Fruit fly (Drosophila melanogaster) whole organism, prepupa: ENCODE results near the gene CG4743.
A peak's percentile ranks its signal among the peaks of the same experiment; 100 is the strongest.

Experiments
- CG10631 ChIP-seq: fragments of 200-800 bp; sonication (Bioruptor generic); optimal IDR thresholded peaks from 2 replicates; lab custom pipeline; 2016; ENCODE audit warnings: missing biosample characterization, missing genetic modification characterization
- CG10669 ChIP-seq: fragments of 200-800 bp; sonication (Bioruptor generic); optimal IDR thresholded peaks from 3 replicates; lab custom pipeline; 2018; ENCODE audit warnings: missing biosample characterization, mild to moderate bottlenecking, missing genetic modification characterization, moderate library complexity
- CG11762 ChIP-seq: fragments of 200-800 bp; sonication (Bioruptor generic); optimal IDR thresholded peaks from 3 replicates; lab custom pipeline; 2016; ENCODE audit warnings: missing biosample characterization, missing genetic modification characterization; ENCODE audit not compliant: insufficient read depth
- CG11902 ChIP-seq: fragments of 200-800 bp; sonication (Bioruptor generic); optimal IDR thresholded peaks from 3 replicates; lab custom pipeline; 2016; ENCODE audit warnings: missing biosample characterization, missing genetic modification characterization
- CG1621 ChIP-seq: fragments of 200-800 bp; sonication (Bioruptor generic); optimal IDR thresholded peaks from 3 replicates; lab custom pipeline; 2018; ENCODE audit warnings: missing biosample characterization, mild to moderate bottlenecking, missing genetic modification characterization
- CG3032 ChIP-seq: fragments of 200-800 bp; optimal IDR thresholded peaks from 2 replicates; lab custom pipeline; 2019; ENCODE audit warnings: missing biosample characterization, mild to moderate bottlenecking, missing genetic modification characterization, moderate library complexity
- CG32006 ChIP-seq: fragments of 200-800 bp; sonication (Bioruptor generic); optimal IDR thresholded peaks from 3 replicates; lab custom pipeline; 2017; ENCODE audit warnings: missing biosample characterization, mild to moderate bottlenecking, missing genetic modification characterization
- CG34406 ChIP-seq: fragments of 200-800 bp; sonication (Bioruptor generic); optimal IDR thresholded peaks from 3 replicates; lab custom pipeline; 2016; ENCODE audit warnings: missing biosample characterization, missing genetic modification characterization
- CG3919 ChIP-seq: fragments of 200-800 bp; sonication (Bioruptor generic); optimal IDR thresholded peaks from 3 replicates; lab custom pipeline; 2016; ENCODE audit warnings: missing biosample characterization, missing genetic modification characterization
- CG4318 ChIP-seq: fragments of 200-800 bp; sonication (Bioruptor generic); optimal IDR thresholded peaks from 3 replicates; lab custom pipeline; 2017; ENCODE audit warnings: missing biosample characterization, mild to moderate bottlenecking, missing genetic modification characterization
- CG6276 ChIP-seq: fragments of 200-800 bp; sonication (Bioruptor generic); optimal IDR thresholded peaks from 2 replicates; lab custom pipeline; 2017; ENCODE audit warnings: missing biosample characterization, mild to moderate bottlenecking, missing genetic modification characterization
- CG6792 ChIP-seq: fragments of 200-800 bp; sonication (Bioruptor generic); optimal IDR thresholded peaks from 3 replicates; lab custom pipeline; 2016; ENCODE audit warnings: missing biosample characterization, missing genetic modification characterization
- CG7368 ChIP-seq: fragments of 200-800 bp; sonication (Bioruptor generic); optimal IDR thresholded peaks from 3 replicates; lab custom pipeline; 2016; ENCODE audit warnings: missing biosample characterization, missing genetic modification characterization
- CG8119 ChIP-seq: fragments of 200-800 bp; sonication (Bioruptor generic); IDR thresholded peaks from 3 replicates; pipeline ENCODE4 v1.3.6; 2022; ENCODE audit warnings: missing biosample characterization, missing genetic modification characterization
- CG8319 ChIP-seq: fragments of 200-800 bp; sonication (Bioruptor generic); optimal IDR thresholded peaks from 3 replicates; lab custom pipeline; 2016; ENCODE audit warnings: missing biosample characterization, missing genetic modification characterization
- CG8632 ChIP-seq: fragments of 200-800 bp; sonication (Bioruptor generic); optimal IDR thresholded peaks from 3 replicates; lab custom pipeline; 2016; ENCODE audit warnings: missing biosample characterization, missing genetic modification characterization
- CG9139 ChIP-seq: fragments of 200-800 bp; sonication (Bioruptor generic); optimal IDR thresholded peaks from 3 replicates; lab custom pipeline; 2017; ENCODE audit warnings: missing biosample characterization, mild to moderate bottlenecking, missing genetic modification characterization
- Eip78C ChIP-seq: fragments of 200-800 bp; sonication (Bioruptor generic); peaks from one replicate; lab custom pipeline; 2016; ENCODE audit warnings: missing biosample characterization, missing genetic modification characterization
- Eip93F ChIP-seq: fragments of 200-800 bp; sonication (Bioruptor generic); optimal IDR thresholded peaks from 2 replicates; lab custom pipeline; 2016; ENCODE audit warnings: missing biosample characterization, mild to moderate bottlenecking, missing genetic modification characterization
- Gug ChIP-seq: fragments of 200-800 bp; sonication (Bioruptor generic); IDR thresholded peaks from 2 replicates; pipeline ENCODE4 v1.3.6; 2022; ENCODE audit warnings: missing biosample characterization, missing genetic modification characterization
- Hr4 ChIP-seq: fragments of 200-800 bp; sonication (Bioruptor generic); optimal IDR thresholded peaks from 3 replicates; lab custom pipeline; 2016; ENCODE audit warnings: missing biosample characterization, missing genetic modification characterization
- Smox ChIP-seq: fragments of 200-800 bp; sonication (Bioruptor generic); optimal IDR thresholded peaks from 3 replicates; lab custom pipeline; 2016; ENCODE audit warnings: missing biosample characterization, missing genetic modification characterization
- Sox102F ChIP-seq: fragments of 200-800 bp; sonication (Bioruptor generic); optimal IDR thresholded peaks from 2 replicates; lab custom pipeline; 2016; ENCODE audit warnings: missing biosample characterization, mild to moderate bottlenecking, missing genetic modification characterization
- achi ChIP-seq: fragments of 200-800 bp; sonication (Bioruptor generic); optimal IDR thresholded peaks from 3 replicates; lab custom pipeline; 2016; ENCODE audit warnings: missing biosample characterization, missing genetic modification characterization
- dsx ChIP-seq: fragments of 200-800 bp; optimal IDR thresholded peaks from 3 replicates; lab custom pipeline; 2019; ENCODE audit warnings: missing biosample characterization, mild to moderate bottlenecking, missing genetic modification characterization, moderate library complexity; ENCODE audit not compliant: poor library complexity, severe bottlenecking
- eg ChIP-seq: fragments of 200-800 bp; sonication (Bioruptor generic); IDR thresholded peaks from 3 replicates; pipeline ENCODE4 v1.3.6; 2022; ENCODE audit warnings: missing biosample characterization, missing genetic modification characterization
- fd85E ChIP-seq: fragments of 200-800 bp; sonication (Bioruptor generic); optimal IDR thresholded peaks from 3 replicates; lab custom pipeline; 2016; ENCODE audit warnings: missing biosample characterization, missing genetic modification characterization
- net ChIP-seq: fragments of 200-800 bp; sonication (Bioruptor generic); optimal IDR thresholded peaks from 3 replicates; lab custom pipeline; 2016; ENCODE audit warnings: missing biosample characterization, missing genetic modification characterization
- spab ChIP-seq: fragments of 200-800 bp; sonication (Bioruptor generic); optimal IDR thresholded peaks from 2 replicates; lab custom pipeline; 2017; ENCODE audit warnings: missing biosample characterization, mild to moderate bottlenecking, missing genetic modification characterization, missing genetic modification reagents
- svp ChIP-seq: fragments of 200-800 bp; sonication (Bioruptor generic); peaks from one replicate; lab custom pipeline; 2016; ENCODE audit warnings: missing biosample characterization, missing genetic modification characterization

The CG4743 gene

dm6 chr3R:25680528-25680927 is at the start of gene CG4743, which contains the start of gene Idh3g (continued):
- peak; percentile 96 for TF ChIP-seq CG8632 (GFP tag; lab: Kevin White, UChicago)
- peak; percentile 90 for TF ChIP-seq CG8319 (GFP tag; lab: Kevin White, UChicago)
- peak; percentile 92 for TF ChIP-seq CG11762 (GFP tag; lab: Kevin White, UChicago)
- TF ChIP-seq fd85E (GFP tag; lab: Kevin White, UChicago): peak; percentile 74
- TF ChIP-seq spab: peak; percentile 89
- peak; percentile 93 for TF ChIP-seq CG10669
- peak; percentile 95 for TF ChIP-seq net (GFP tag; lab: Kevin White, UChicago)
- TF ChIP-seq Hr4: peak; percentile 94

- TF ChIP-seq CG6276: no peak
- TF ChIP-seq CG11762 (GFP tag; lab: Kevin White, UChicago): no peak
- TF ChIP-seq CG1621 (tag; lab: Kevin White, UChicago): no peak
- no peak for TF ChIP-seq CG8119 (GFP tag; lab: Robert Waterston, UW)
- TF ChIP-seq Eip93F (GFP tag; lab: Kevin White, UChicago): no peak
- TF ChIP-seq CG6792 (GFP tag; lab: Kevin White, UChicago): no peak
- TF ChIP-seq CG10631 (GFP tag; lab: Kevin White, UChicago): no peak
- no peak for TF ChIP-seq CG8319 (GFP tag; lab: Kevin White, UChicago)
- TF ChIP-seq achi (GFP tag; lab: Kevin White, UChicago): no peak
- TF ChIP-seq, all 60 proteins: peak for 0
Measured at dm6 chr3R:25723795-25724194, 43.4 kb upstream of the CG4743 start.

dm6 chr3R:25721030-25721429 is 40.7 kb upstream of the CG4743 start:
- TF ChIP-seq Eip78C (GFP tag; lab: Kevin White, UChicago) (peak; percentile 53), CG11902 (GFP tag; lab: Kevin White, UChicago) (no peak), svp (peak; percentile 34)

- TF ChIP-seq dsx (no peak), CG7368 (no peak), CG10631 (GFP tag; lab: Kevin White, UChicago) (no peak), CG32006 (GFP tag; lab: Kevin White, UChicago) (no peak), eg (GFP tag; lab: Robert Waterston, UW) (no peak), Smox (GFP tag; lab: Kevin White, UChicago) (no peak), Sox102F (GFP tag; lab: Kevin White, UChicago) (no peak), CG10669 (no peak), CG8319 (GFP tag; lab: Kevin White, UChicago) (no peak), CG3919 (GFP tag; lab: Kevin White, UChicago) (no peak)
Measured at dm6 chr3R:25720024-25720574, 39.7 kb upstream of the CG4743 start.

dm6 chr3R:25694167-25694689 is 13.9 kb upstream of the CG4743 start:
- TF ChIP-seq Eip78C (GFP tag; lab: Kevin White, UChicago) (no peak), CG4318 (GFP tag; lab: Kevin White, UChicago) (no peak), Gug (GFP tag; lab: Robert Waterston, UW) (no peak), CG3032 (tag; lab: Kevin White, UChicago) (no peak), CG34406 (GFP tag; lab: Kevin White, UChicago) (no peak), CG8319 (GFP tag; lab: Kevin White, UChicago) (no peak), CG9139 (GFP tag; lab: Kevin White, UChicago) (no peak), Sox102F (GFP tag; lab: Kevin White, UChicago) (no peak), achi (GFP tag; lab: Kevin White, UChicago) (no peak)
